Fruit fly (Drosophila melanogaster) whole organism, embryonic: Measurements from ENCODE around the gene Atu.

Experiments
- B-H2 ChIP-seq: fragments of 200-800 bp; sonication (Bioruptor generic); optimal IDR thresholded peaks from 2 replicates; lab custom pipeline; 2018; ENCODE audit warnings: missing biosample characterization, mild to moderate bottlenecking, missing genetic modification characterization
- Bteb2 ChIP-seq: fragments of 200-800 bp; sonication (Bioruptor generic); optimal IDR thresholded peaks from 2 replicates; lab custom pipeline; 2016; ENCODE audit warnings: missing biosample characterization, missing genetic modification characterization
- CG10209 ChIP-seq: fragments of 200-800 bp; sonication (Bioruptor generic); optimal IDR thresholded peaks from 3 replicates; lab custom pipeline; 2017; ENCODE audit warnings: missing biosample characterization, mild to moderate bottlenecking, missing genetic modification characterization, missing genetic modification reagents
- CG10321 ChIP-seq: fragments of 200-800 bp; sonication (Bioruptor generic); IDR thresholded peaks from 2 replicates; pipeline ENCODE4 v1.3.6; 2022; ENCODE audit warnings: missing biosample characterization, missing genetic modification characterization
- CG13123 ChIP-seq: fragments of 200-800 bp; sonication (Bioruptor generic); optimal IDR thresholded peaks from 2 replicates; lab custom pipeline; 2016; ENCODE audit warnings: missing biosample characterization, missing genetic modification characterization
- CG14965 ChIP-seq: fragments of 200-800 bp; sonication (Bioruptor generic); optimal IDR thresholded peaks from 2 replicates; lab custom pipeline; 2016; ENCODE audit warnings: missing biosample characterization, missing genetic modification characterization, borderline replicate concordance
- CG15514 ChIP-seq: fragments of 200-800 bp; sonication (Bioruptor generic); optimal IDR thresholded peaks from 3 replicates; lab custom pipeline; 2017; ENCODE audit warnings: missing biosample characterization, missing genetic modification characterization, mild to moderate bottlenecking, moderate library complexity, missing genetic modification reagents
- CG15696 ChIP-seq: fragments of 200-800 bp; sonication (Bioruptor generic); optimal IDR thresholded peaks from 2 replicates; lab custom pipeline; 2019; ENCODE audit warnings: missing biosample characterization, mild to moderate bottlenecking, missing genetic modification characterization, moderate library complexity
- CG16779 ChIP-seq: fragments of 200-800 bp; sonication (Bioruptor generic); IDR thresholded peaks from 2 replicates; pipeline ENCODE4 v1.3.6; 2022; ENCODE audit warnings: missing biosample characterization, missing genetic modification characterization
- CG16863 ChIP-seq: fragments of 200-800 bp; sonication (Bioruptor generic); optimal IDR thresholded peaks from 3 replicates; lab custom pipeline; 2016; ENCODE audit warnings: missing biosample characterization, missing genetic modification characterization
- CG17359 ChIP-seq: fragments of 200-800 bp; sonication (Bioruptor generic); optimal IDR thresholded peaks from 3 replicates; lab custom pipeline; 2018; ENCODE audit warnings: missing biosample characterization, mild to moderate bottlenecking, missing genetic modification characterization, moderate library complexity
- CG3281 ChIP-seq: fragments of 200-800 bp; sonication (Bioruptor generic); optimal IDR thresholded peaks from 3 replicates; lab custom pipeline; 2017; ENCODE audit warnings: missing biosample characterization, mild to moderate bottlenecking, missing genetic modification characterization
- CG3726 ChIP-seq: fragments of 200-800 bp; sonication (Bioruptor generic); IDR thresholded peaks from 3 replicates; pipeline ENCODE4, ENCODE4 v1.3.6; 2022; ENCODE audit warnings: missing biosample characterization, missing genetic modification characterization
- CG6683 ChIP-seq: fragments of 200-800 bp; sonication (Bioruptor generic); optimal IDR thresholded peaks from 2 replicates; lab custom pipeline; 2017; ENCODE audit warnings: missing biosample characterization, mild to moderate bottlenecking, missing genetic modification characterization, missing genetic modification reagents
- CG7271 ChIP-seq: fragments of 200-800 bp; sonication (Bioruptor generic); optimal IDR thresholded peaks from 2 replicates; lab custom pipeline; 2018; ENCODE audit warnings: missing biosample characterization, mild to moderate bottlenecking, missing genetic modification characterization, moderate library complexity
- CG7928 ChIP-seq: fragments of 200-800 bp; sonication (Bioruptor generic); optimal IDR thresholded peaks from 2 replicates; lab custom pipeline; 2017; ENCODE audit warnings: missing biosample characterization, mild to moderate bottlenecking, missing genetic modification characterization
- CG8478 ChIP-seq: fragments of >200 bp; optimal IDR thresholded peaks from 2 replicates; lab custom pipeline; 2018
- CG8924 ChIP-seq: fragments of 200-800 bp; optimal IDR thresholded peaks from 3 replicates; lab custom pipeline; 2019; ENCODE audit warnings: missing biosample characterization, mild to moderate bottlenecking, missing genetic modification characterization, moderate library complexity
- CG9437 ChIP-seq: fragments of 200-800 bp; sonication (Bioruptor generic); optimal IDR thresholded peaks from 2 replicates; lab custom pipeline; 2018; ENCODE audit warnings: missing biosample characterization, mild to moderate bottlenecking, missing genetic modification characterization
- Dek ChIP-seq: fragments of 200-800 bp; sonication (Bioruptor generic); optimal IDR thresholded peaks from 3 replicates; lab custom pipeline; 2019; ENCODE audit warnings: missing biosample characterization, mild to moderate bottlenecking, missing genetic modification characterization, moderate library complexity
- Dp ChIP-seq: fragments of 200-800 bp; sonication (Bioruptor generic); optimal IDR thresholded peaks from 2 replicates; lab custom pipeline; 2018; ENCODE audit warnings: missing biosample characterization, mild to moderate bottlenecking, missing genetic modification characterization, moderate library complexity
- Dref ChIP-seq: fragments of 200-800 bp; sonication (Bioruptor generic); IDR thresholded peaks from 2 replicates; pipeline ENCODE4 v1.3.6; 2022; ENCODE audit warnings: missing biosample characterization, missing genetic modification characterization
- E2f2 ChIP-seq: fragments of 200-800 bp; sonication (Bioruptor generic); IDR thresholded peaks from 2 replicates; pipeline ENCODE4 v1.3.6; 2022; ENCODE audit warnings: missing biosample characterization, missing genetic modification characterization
- Eip74EF ChIP-seq, 2 experiments: fragments of 200-800 bp in 1 of 2; fragments of >200 bp in 1 of 2; sonication (Bioruptor generic) in 1 of 2; optimal IDR thresholded peaks; 2 replicates each; lab custom pipeline; 2017 to 2019; ENCODE audit warnings: missing biosample characterization in 2 of 2, missing genetic modification characterization in 2 of 2, mild to moderate bottlenecking in 1 of 2, moderate library complexity in 1 of 2
- Elba2 ChIP-seq: fragments of 200-800 bp; sonication (Bioruptor generic); optimal IDR thresholded peaks from 3 replicates; lab custom pipeline; 2016; ENCODE audit warnings: missing biosample characterization, missing genetic modification characterization
- Fer3 ChIP-seq: fragments of 200-800 bp; sonication (Bioruptor generic); optimal IDR thresholded peaks from 2 replicates; lab custom pipeline; 2018; ENCODE audit warnings: missing biosample characterization, mild to moderate bottlenecking, missing genetic modification characterization, moderate library complexity
- Gug ChIP-seq: fragments of 200-800 bp; sonication (Bioruptor generic); IDR thresholded peaks from 4 replicates; pipeline ENCODE4 v1.3.6; 2022; ENCODE audit warnings: missing biosample characterization, missing genetic modification characterization
- HLH3B ChIP-seq: fragments of 200-800 bp; sonication (Bioruptor generic); IDR thresholded peaks from 2 replicates; pipeline ENCODE4 v1.3.6; 2022; ENCODE audit warnings: missing biosample characterization, missing genetic modification characterization
- Lhr ChIP-seq: fragments of 200-800 bp; sonication (Bioruptor generic); optimal IDR thresholded peaks from 3 replicates; lab custom pipeline; 2017; ENCODE audit warnings: mild to moderate bottlenecking, missing biosample characterization, missing genetic modification reagents, missing genetic modification characterization
- Med ChIP-seq: fragments of 200-800 bp; sonication (Bioruptor generic); peaks from one replicate; lab custom pipeline; 2016; ENCODE audit warnings: missing biosample characterization, missing genetic modification characterization, mild to moderate bottlenecking, inconsistent platforms, moderate library complexity
- Meics ChIP-seq: fragments of 200-800 bp; sonication (Bioruptor generic); optimal IDR thresholded peaks from 2 replicates; lab custom pipeline; 2017; ENCODE audit warnings: missing biosample characterization, mild to moderate bottlenecking, missing genetic modification characterization
- Myb ChIP-seq: fragments of 200-800 bp; sonication (Bioruptor generic); optimal IDR thresholded peaks from 2 replicates; lab custom pipeline; 2016; ENCODE audit warnings: missing biosample characterization, missing genetic modification characterization
- Opbp ChIP-seq: fragments of 200-800 bp; sonication (Bioruptor generic); IDR thresholded peaks from 3 replicates; pipeline ENCODE4 v1.3.6; 2022; ENCODE audit warnings: missing biosample characterization, missing genetic modification characterization; ENCODE audit not compliant: partially characterized antibody
- Rx ChIP-seq: fragments of 200-800 bp; sonication (Bioruptor generic); IDR thresholded peaks from 2 replicates; pipeline ENCODE4 v1.3.6; 2022; ENCODE audit warnings: missing biosample characterization, missing genetic modification characterization
- Ssrp ChIP-seq: fragments of 200-800 bp; sonication (Bioruptor generic); optimal IDR thresholded peaks from 2 replicates; lab custom pipeline; 2018; ENCODE audit warnings: missing biosample characterization, mild to moderate bottlenecking, missing genetic modification characterization, moderate library complexity
- TFAM ChIP-seq: fragments of 200-800 bp; sonication (Bioruptor generic); optimal IDR thresholded peaks from 2 replicates; lab custom pipeline; 2017; ENCODE audit warnings: missing biosample characterization, missing genetic modification characterization, inconsistent platforms
- Usf ChIP-seq: fragments of 200-800 bp; sonication (Bioruptor generic); optimal IDR thresholded peaks from 2 replicates; lab custom pipeline; 2017; ENCODE audit warnings: missing genotype, missing biosample characterization, missing genetic modification characterization
- br ChIP-seq: fragments of >200 bp; optimal IDR thresholded peaks from 2 replicates; lab custom pipeline; 2017
- cwo ChIP-seq: fragments of 200-800 bp; sonication (Bioruptor generic); optimal IDR thresholded peaks from 3 replicates; lab custom pipeline; 2017; ENCODE audit warnings: missing biosample characterization, missing genetic modification characterization, mild to moderate bottlenecking, moderate library complexity, missing genetic modification reagents
- ftz-f1 ChIP-seq: fragments of 200-800 bp; sonication (Bioruptor generic); optimal IDR thresholded peaks from 2 replicates; lab custom pipeline; 2016; ENCODE audit warnings: missing biosample characterization, missing genetic modification characterization
- gce ChIP-seq: fragments of 200-800 bp; sonication (Bioruptor generic); IDR thresholded peaks from 3 replicates; pipeline ENCODE4 v1.3.6; 2022; ENCODE audit warnings: missing biosample characterization, missing genetic modification characterization
- gem ChIP-seq: fragments of 200-800 bp; sonication (Bioruptor generic); optimal IDR thresholded peaks from 2 replicates; lab custom pipeline; 2019; ENCODE audit warnings: missing biosample characterization, mild to moderate bottlenecking, missing genetic modification characterization, moderate library complexity
- hb ChIP-seq: fragments of 200-800 bp; sonication (Bioruptor generic); IDR thresholded peaks from 3 replicates; pipeline ENCODE4 v1.3.6; 2022; ENCODE audit warnings: missing biosample characterization, missing genetic modification characterization; ENCODE audit not compliant: partially characterized antibody
- hkb ChIP-seq, 2 experiments: fragments of 200-800 bp in 1 of 2; fragments of >200 bp in 1 of 2; sonication (Bioruptor generic) in 1 of 2; IDR thresholded peaks in 1 of 2; optimal IDR thresholded peaks in 1 of 2; 2 replicates each; pipeline versions ENCODE4 v1.3.6 to Lab custom; 2017 to 2022; ENCODE audit warnings: missing biosample characterization in 1 of 2, missing genetic modification characterization in 1 of 2
- ken ChIP-seq: fragments of 200-800 bp; sonication (Bioruptor generic); IDR thresholded peaks from 3 replicates; pipeline ENCODE4 v1.3.6; 2022; ENCODE audit warnings: missing biosample characterization, missing genetic modification characterization
- nerfin-2 ChIP-seq: fragments of 200-800 bp; sonication (Bioruptor generic); IDR thresholded peaks from 2 replicates; pipeline ENCODE4 v1.3.6; 2022; ENCODE audit warnings: missing biosample characterization, missing genetic modification characterization; ENCODE audit not compliant: partially characterized antibody
- phol ChIP-seq: fragments of 200-800 bp; sonication (Bioruptor generic); optimal IDR thresholded peaks from 3 replicates; lab custom pipeline; 2018; ENCODE audit warnings: missing biosample characterization, mild to moderate bottlenecking, missing genetic modification characterization, moderate library complexity
- run ChIP-seq: fragments of 200-800 bp; sonication (Bioruptor generic); optimal IDR thresholded peaks from 3 replicates; lab custom pipeline; 2018; ENCODE audit warnings: missing biosample characterization, mild to moderate bottlenecking, missing genetic modification characterization
- salm ChIP-seq: fragments of 200-800 bp; sonication (Bioruptor generic); optimal IDR thresholded peaks from 2 replicates; lab custom pipeline; 2018; ENCODE audit warnings: missing biosample characterization, mild to moderate bottlenecking, missing genetic modification characterization
- sug ChIP-seq: fragments of 200-800 bp; optimal IDR thresholded peaks from 2 replicates; lab custom pipeline; 2019; ENCODE audit warnings: missing biosample characterization, mild to moderate bottlenecking, missing genetic modification characterization, moderate library complexity

Atu gene

DNA sequence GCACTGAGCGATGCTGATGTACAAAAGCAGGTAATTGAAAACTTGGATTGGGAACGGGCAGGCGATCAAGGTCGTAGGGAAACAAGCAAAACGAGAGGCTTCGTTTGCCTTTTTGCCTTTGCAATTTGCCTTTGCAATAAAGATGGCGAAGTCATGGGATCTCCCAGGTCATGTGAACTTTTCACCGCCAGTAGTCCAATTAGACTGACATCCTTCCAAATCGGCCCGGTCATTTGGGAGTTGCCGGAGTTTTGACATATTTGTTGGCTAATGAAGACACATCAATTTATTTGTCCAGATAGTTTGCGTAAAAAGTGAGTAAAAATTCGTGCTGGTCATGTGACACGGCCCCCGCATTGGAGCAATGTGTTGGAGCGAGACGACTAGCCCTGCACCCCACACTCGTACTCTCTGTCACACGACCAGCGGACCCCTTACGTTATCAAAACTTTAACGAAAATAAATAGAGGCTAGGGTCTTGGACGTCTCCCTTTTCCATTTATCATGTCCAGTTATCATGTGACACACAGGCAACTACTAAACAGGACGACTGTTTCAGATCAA lies 21.1 kb upstream of the Atu start:
- TF ChIP-seq cwo (GFP tag; lab: Kevin White, UChicago) (peak; percentile 79), Myb (GFP tag; lab: Kevin White, UChicago) (no peak), Usf (GFP tag; lab: Kevin White, UChicago) (peak; percentile 91), TFAM (GFP tag; lab: Kevin White, UChicago) (no peak), ftz-f1 (peak; percentile 63), gem (tag; lab: Kevin White, UChicago) (no peak), CG10209 (no peak), CG17359 (no peak), HLH3B (GFP tag; lab: Robert Waterston, UW) (no peak), CG9437 (GFP tag; lab: Kevin White, UChicago) (peak; percentile 97), ken (no peak), hb (GFP tag; lab: Robert Waterston, UW) (no peak), gce (GFP tag; lab: Robert Waterston, UW) (no peak), B-H2 (GFP tag; lab: Kevin White, UChicago) (peak; percentile 28), CG3281 (GFP tag; lab: Kevin White, UChicago) (peak; percentile 3), br (lab: Kevin White, UChicago) (no peak), CG6683 (no peak), Ssrp (no peak), CG8478 (lab: Kevin White, UChicago) (peak; percentile 17), hkb (optimal IDR thresholded peaks at IDR 0.05; lab: Kevin White, UChicago) (no peak), hkb (GFP tag; IDR thresholded peaks at IDR 0.05; lab: Robert Waterston, UW) (no peak), Bteb2 (no peak), CG3726 (no peak), Eip74EF (GFP tag; optimal IDR thresholded peaks at IDR 0.05; lab: Kevin White, UChicago) (no peak), CG16863 (GFP tag; lab: Kevin White, UChicago) (no peak), Lhr (no peak), phol (tag; lab: Kevin White, UChicago) (peak; percentile 28), Dek (tag; lab: Kevin White, UChicago) (no peak), CG8924 (tag; lab: Kevin White, UChicago) (no peak), CG15696 (tag; lab: Kevin White, UChicago) (no peak), Meics (GFP tag; lab: Kevin White, UChicago) (no peak), CG7271 (tag; lab: Kevin White, UChicago) (no peak), CG16779 (GFP tag; lab: Robert Waterston, UW) (no peak), Rx (GFP tag; lab: Robert Waterston, UW) (no peak), E2f2 (GFP tag; lab: Robert Waterston, UW) (no peak), run (tag; lab: Kevin White, UChicago) (no peak), CG10321 (GFP tag; lab: Robert Waterston, UW) (peak; percentile 96), sug (peak; percentile 57), CG7928 (GFP tag; lab: Kevin White, UChicago) (no peak), Opbp (GFP tag; lab: Robert Waterston, UW) (no peak), CG14965 (GFP tag; lab: Kevin White, UChicago) (no peak), salm (no peak), Med (peak; percentile 73), Dref (no peak), nerfin-2 (0 out of 2 replicates have a peak, but pooled peaks have one; percentile 28), CG15514 (no peak), Fer3 (no peak), CG13123 (no peak), Dp (GFP tag; lab: Kevin White, UChicago) (no peak), Elba2 (peak; percentile 71), Gug (GFP tag; lab: Robert Waterston, UW) (no peak)
